Worm (Caenorhabditis elegans) whole organism, L2 larva: ENCODE measurements around the gene Y65A5A.1.

Experiments used
- C34F6.9 ChIP-seq: fragments of 150-350 bp; optimal IDR thresholded peaks from 2 replicates; lab custom pipeline; 2014; ENCODE audit warnings: missing biosample characterization, missing genetic modification characterization
- F13H6.1 ChIP-seq: sonication (generic microtip); optimal IDR thresholded peaks from 2 replicates; lab custom pipeline; 2016; ENCODE audit warnings: missing genetic modification characterization, missing compliant biosample characterization
- R02D3.7 ChIP-seq: fragments of 150-350 bp; optimal IDR thresholded peaks from 2 replicates; lab custom pipeline; 2014; ENCODE audit warnings: missing biosample characterization, missing genetic modification characterization
- ZK546.5 ChIP-seq: sonication (generic microtip); optimal IDR thresholded peaks from 2 replicates; lab custom pipeline; 2017; ENCODE audit warnings: missing biosample characterization, missing genetic modification characterization
- alr-1 ChIP-seq: fragments of 150-350 bp; optimal IDR thresholded peaks from 2 replicates; lab custom pipeline; 2014; ENCODE audit warnings: missing biosample characterization, missing genetic modification characterization
- aly-2 ChIP-seq: fragments of 150-350 bp; optimal IDR thresholded peaks from 2 replicates; lab custom pipeline; 2014; ENCODE audit warnings: missing biosample characterization, missing genetic modification characterization
- ama-1 ChIP-seq: fragments of 150-350 bp; optimal IDR thresholded peaks from 2 replicates; lab custom pipeline; 2018; ENCODE audit warnings: inconsistent platforms
- blmp-1 ChIP-seq: sonication (generic microtip); optimal IDR thresholded peaks from 2 replicates; lab custom pipeline; 2017; ENCODE audit warnings: missing genetic modification characterization, mild to moderate bottlenecking, missing compliant biosample characterization, antibody characterized with exemption, moderate library complexity; ENCODE audit not compliant: insufficient read depth
- ceh-16 ChIP-seq: fragments of 150-350 bp; optimal IDR thresholded peaks from 2 replicates; lab custom pipeline; 2014; ENCODE audit warnings: missing biosample characterization, missing genetic modification characterization
- crh-2 ChIP-seq: sonication (generic microtip); optimal IDR thresholded peaks from 2 replicates; lab custom pipeline; 2017; ENCODE audit warnings: missing biosample characterization, missing genetic modification characterization
- dmd-4 ChIP-seq: sonication (generic microtip); optimal IDR thresholded peaks from 2 replicates; lab custom pipeline; 2017; ENCODE audit warnings: missing biosample characterization, missing genetic modification characterization
- egl-27 ChIP-seq: sonication (generic microtip); optimal IDR thresholded peaks from 3 replicates; lab custom pipeline; 2017; ENCODE audit warnings: missing biosample characterization, missing genetic modification reagents, missing genetic modification characterization
- elt-1 ChIP-seq: fragments of 150-350 bp; optimal IDR thresholded peaks from 2 replicates; lab custom pipeline; 2014; ENCODE audit warnings: missing biosample characterization, missing genetic modification characterization
- elt-3 ChIP-seq: sonication (generic microtip); optimal IDR thresholded peaks from 2 replicates; lab custom pipeline; 2017; ENCODE audit warnings: missing biosample characterization, missing genetic modification characterization
- gmeb-1 ChIP-seq: fragments of 150-350 bp; optimal IDR thresholded peaks from 2 replicates; lab custom pipeline; 2014; ENCODE audit warnings: missing biosample characterization, missing genetic modification characterization
- lin-11 ChIP-seq: fragments of 150-350 bp; sonication (generic microtip); optimal IDR thresholded peaks from 2 replicates; lab custom pipeline; 2014; ENCODE audit warnings: missing biosample characterization, missing genetic modification characterization, inconsistent platforms, mixed read lengths
- lin-13 ChIP-seq: fragments of 150-350 bp; optimal IDR thresholded peaks from 2 replicates; lab custom pipeline; 2014; ENCODE audit warnings: missing biosample characterization, missing genetic modification reagents, missing genetic modification characterization
- lin-39 ChIP-seq: fragments of 150-350 bp; optimal IDR thresholded peaks from 2 replicates; lab custom pipeline; 2014; ENCODE audit warnings: missing biosample characterization, missing genetic modification reagents, missing genetic modification characterization
- lsy-2 ChIP-seq, 2 experiments: fragments of 150-350 bp in 1 of 2; sonication (generic microtip) in 1 of 2; optimal IDR thresholded peaks; 2 replicates each; lab custom pipeline; 2014 to 2017; ENCODE audit warnings: missing biosample characterization in 2 of 2, missing genetic modification characterization in 2 of 2
- mab-5 ChIP-seq: fragments of 150-350 bp; optimal IDR thresholded peaks from 2 replicates; lab custom pipeline; 2014; ENCODE audit warnings: missing biosample characterization, missing genetic modification characterization
- mbf-1 ChIP-seq: sonication (generic microtip); optimal IDR thresholded peaks from 2 replicates; lab custom pipeline; 2017; ENCODE audit warnings: missing biosample characterization, missing genetic modification characterization
- mdl-1 ChIP-seq, 2 experiments: fragments of 150-350 bp in 1 of 2; sonication (generic microtip) in 1 of 2; optimal IDR thresholded peaks; 2 replicates each; lab custom pipeline; 2017; ENCODE audit warnings: missing biosample characterization in 2 of 2, missing genetic modification characterization in 2 of 2
- nhr-11 ChIP-seq: fragments of 150-350 bp; optimal IDR thresholded peaks from 2 replicates; lab custom pipeline; 2014; ENCODE audit warnings: missing biosample characterization, missing genetic modification characterization
- nhr-12 ChIP-seq: fragments of 150-350 bp; optimal IDR thresholded peaks from 2 replicates; lab custom pipeline; 2014; ENCODE audit warnings: missing biosample characterization, missing genetic modification characterization
- nhr-129 ChIP-seq: fragments of 150-350 bp; optimal IDR thresholded peaks from 2 replicates; lab custom pipeline; 2014; ENCODE audit warnings: missing biosample characterization, missing genetic modification characterization
- nhr-21 ChIP-seq: fragments of 150-350 bp; optimal IDR thresholded peaks from 2 replicates; lab custom pipeline; 2014; ENCODE audit warnings: missing biosample characterization, missing genetic modification characterization
- nhr-23 ChIP-seq: fragments of 150-350 bp; optimal IDR thresholded peaks from 2 replicates; lab custom pipeline; 2014; ENCODE audit warnings: missing biosample characterization, missing genetic modification reagents, missing genetic modification characterization
- nhr-237 ChIP-seq: fragments of 150-350 bp; optimal IDR thresholded peaks from 2 replicates; lab custom pipeline; 2014; ENCODE audit warnings: missing biosample characterization, missing genetic modification characterization
- nhr-25 ChIP-seq: fragments of 150-350 bp; sonication (generic microtip); optimal IDR thresholded peaks from 3 replicates; lab custom pipeline; 2014; ENCODE audit warnings: missing biosample characterization, missing genetic modification characterization
- nhr-6 ChIP-seq: fragments of 150-350 bp; optimal IDR thresholded peaks from 2 replicates; lab custom pipeline; 2014; ENCODE audit warnings: missing biosample characterization, missing genetic modification characterization
- nhr-77 ChIP-seq: fragments of 150-350 bp; optimal IDR thresholded peaks from 2 replicates; lab custom pipeline; 2014; ENCODE audit warnings: missing biosample characterization, missing genetic modification characterization
- peb-1 ChIP-seq: fragments of 150-350 bp; optimal IDR thresholded peaks from 2 replicates; lab custom pipeline; 2014; ENCODE audit warnings: missing biosample characterization, missing genetic modification characterization
- sem-4 ChIP-seq: fragments of 150-350 bp; optimal IDR thresholded peaks from 2 replicates; lab custom pipeline; 2014; ENCODE audit warnings: missing biosample characterization, missing genetic modification reagents, missing genetic modification characterization
- skn-1 ChIP-seq: sonication (generic microtip); optimal IDR thresholded peaks from 2 replicates; lab custom pipeline; 2017; ENCODE audit warnings: missing biosample characterization, missing genetic modification characterization
- sma-3 ChIP-seq: sonication (generic microtip); optimal IDR thresholded peaks from 2 replicates; lab custom pipeline; 2016; ENCODE audit warnings: missing genetic modification reagents, missing genetic modification characterization, missing compliant biosample characterization
- snpc-4 ChIP-seq: fragments of 150-350 bp; optimal IDR thresholded peaks from 2 replicates; lab custom pipeline; 2014; ENCODE audit warnings: missing biosample characterization, missing genetic modification characterization
- unc-39 ChIP-seq: fragments of 150-350 bp; optimal IDR thresholded peaks from 2 replicates; lab custom pipeline; 2014; ENCODE audit warnings: missing biosample characterization, missing genetic modification characterization
- unc-55 ChIP-seq: fragments of 150-350 bp; sonication (generic microtip); optimal IDR thresholded peaks from 3 replicates; lab custom pipeline; 2014; ENCODE audit warnings: missing biosample characterization, missing genetic modification reagents, missing genetic modification characterization
- zag-1 ChIP-seq: fragments of 150-350 bp; optimal IDR thresholded peaks from 2 replicates; lab custom pipeline; 2014; ENCODE audit warnings: missing biosample characterization, missing genetic modification characterization
- ztf-4 ChIP-seq: fragments of 150-350 bp; optimal IDR thresholded peaks from 2 replicates; lab custom pipeline; 2014; ENCODE audit warnings: missing biosample characterization, missing genetic modification characterization

Y65A5A.1 gene

ce11 chrIV:16381933-16382591, 17.6 kb downstream of the Y65A5A.1 start, which contains the start of gene Y7A9D.1 (continued):
- TF ChIP-seq lsy-2 (tag; optimal IDR thresholded peaks at IDR 0.05; lab: Kevin White, UChicago): peak in 1 of 2 experiments; percentile 16
- TF ChIP-seq nhr-129 (tag; lab: Kevin White, UChicago): peak; percentile 57
- TF ChIP-seq skn-1: no peak
- TF ChIP-seq ztf-4 (tag; lab: Kevin White, UChicago): no peak
- TF ChIP-seq nhr-23 (tag; lab: Kevin White, UChicago): no peak
- no peak for TF ChIP-seq nhr-6

- no peak for TF ChIP-seq elt-1 (tag; lab: Kevin White, UChicago)
- no peak for TF ChIP-seq R02D3.7
- TF ChIP-seq unc-39 (tag; lab: Kevin White, UChicago): no peak
- no peak for TF ChIP-seq elt-3
- no peak for TF ChIP-seq nhr-11 (tag; lab: Kevin White, UChicago)
- no peak for TF ChIP-seq lin-13 (GFP tag; lab: Kevin White, UChicago)
- no peak for TF ChIP-seq mab-5 (tag; lab: Kevin White, UChicago)
- TF ChIP-seq, all 48 proteins: peak for 0
These were observed 18.7 kb downstream of the Y65A5A.1 start for ce11 chrIV:16380937-16381336.

ce11 chrIV:16380278-16380677, 19.3 kb downstream of the Y65A5A.1 start:
- TF ChIP-seq skn-1 (no peak), mdl-1 (tag; optimal IDR thresholded peaks at IDR 0.05; lab: Kevin White, UChicago) (no peak), lin-39 (tag; lab: Kevin White, UChicago) (no peak), nhr-129 (tag; lab: Kevin White, UChicago) (no peak), aly-2 (tag; lab: Kevin White, UChicago) (no peak), unc-39 (tag; lab: Kevin White, UChicago) (no peak), sma-3 (GFP tag; lab: Kevin White, UChicago) (no peak), mbf-1 (tag; lab: Kevin White, UChicago) (no peak), nhr-12 (tag; lab: Kevin White, UChicago) (no peak), egl-27 (tag; lab: Kevin White, UChicago) (no peak), unc-55 (GFP tag; lab: Kevin White, UChicago) (no peak)

ce11 chrIV:16377942-16378341, 21.7 kb downstream of the Y65A5A.1 start:
- TF ChIP-seq nhr-25 (tag; lab: Kevin White, UChicago) (no peak), mab-5 (tag; lab: Kevin White, UChicago) (no peak), zag-1 (tag; lab: Kevin White, UChicago) (no peak), crh-2 (tag; lab: Kevin White, UChicago) (no peak), unc-55 (GFP tag; lab: Kevin White, UChicago) (no peak), nhr-21 (no peak), nhr-23 (tag; lab: Kevin White, UChicago) (no peak), blmp-1 (tag; lab: Kevin White, UChicago) (no peak), nhr-129 (tag; lab: Kevin White, UChicago) (no peak), lin-11 (tag; lab: Kevin White, UChicago) (no peak), elt-3 (no peak), peb-1 (no peak), F13H6.1 (no peak), nhr-237 (tag; lab: Kevin White, UChicago) (no peak), ama-1 (no peak), gmeb-1 (tag; lab: Kevin White, UChicago) (no peak), skn-1 (no peak), ceh-16 (no peak)

- no peak for TF ChIP-seq nhr-11 (tag; lab: Kevin White, UChicago)
- TF ChIP-seq peb-1: no peak
- TF ChIP-seq alr-1 (tag; lab: Kevin White, UChicago): no peak
- TF ChIP-seq elt-1 (tag; lab: Kevin White, UChicago): no peak
- no peak for TF ChIP-seq unc-39 (tag; lab: Kevin White, UChicago)
- no peak for TF ChIP-seq ama-1
- TF ChIP-seq ceh-16: no peak
- TF ChIP-seq egl-27 (tag; lab: Kevin White, UChicago): no peak
- TF ChIP-seq sem-4 (tag; lab: Kevin White, UChicago): no peak
- no peak for TF ChIP-seq snpc-4 (tag; lab: Kevin White, UChicago)
- no peak for TF ChIP-seq zag-1 (tag; lab: Kevin White, UChicago)
- TF ChIP-seq nhr-77 (tag; lab: Kevin White, UChicago): no peak
- no peak for TF ChIP-seq dmd-4 (tag; lab: Kevin White, UChicago)
- TF ChIP-seq sma-3 (GFP tag; lab: Kevin White, UChicago): no peak
- no peak for TF ChIP-seq ZK546.5 (tag; lab: Kevin White, UChicago)
- TF ChIP-seq mbf-1 (tag; lab: Kevin White, UChicago): no peak
- no peak for TF ChIP-seq C34F6.9
- no peak for TF ChIP-seq ztf-4 (tag; lab: Kevin White, UChicago)
- no peak for TF ChIP-seq lin-13 (GFP tag; lab: Kevin White, UChicago)
- no peak for TF ChIP-seq crh-2 (tag; lab: Kevin White, UChicago)
These were observed 29.0 kb downstream of the Y65A5A.1 start for ce11 chrIV:16370592-16370991.
